Worm (Caenorhabditis elegans): ENCODE data around the gene F44B9.5.

- TF ChIP-seq ceh-6 (GFP tag; optimal IDR thresholded peaks at IDR 0.05) (no peak), sdc-2 (tag; optimal IDR thresholded peaks at IDR 0.05) (no peak), pqm-1 (tag; optimal IDR thresholded peaks at IDR 0.05) (no peak), pat-9 (tag; optimal IDR thresholded peaks at IDR 0.05) (no peak), sox-4 (tag; optimal IDR thresholded peaks at IDR 0.05) (no peak), fax-1 (tag; optimal IDR thresholded peaks at IDR 0.05) (no peak), unc-86 (tag; optimal IDR thresholded peaks at IDR 0.05) (no peak), ceh-31 (tag; optimal IDR thresholded peaks at IDR 0.05) (no peak), zip-5 (tag; optimal IDR thresholded peaks at IDR 0.05) (no peak), fkh-10 (GFP tag; optimal IDR thresholded peaks at IDR 0.05) (no peak), ref-2 (tag; optimal IDR thresholded peaks at IDR 0.05) (no peak), nhr-11 (tag; optimal IDR thresholded peaks at IDR 0.05) (no peak), ceh-14 (tag; optimal IDR thresholded peaks at IDR 0.05) (no peak), rnt-1 (tag; optimal IDR thresholded peaks at IDR 0.05) (no peak)
Measured at ce11 chrIII:8030963-8031362, 14.6 kb upstream of the F44B9.5 start, which contains the start of gene F44B9.9.
